Worm (Caenorhabditis elegans) whole organism, young adult: Measurements from ENCODE around the gene str-262.

Experiments used
- B0035.1 ChIP-seq: sonication (generic microtip); optimal IDR thresholded peaks from 2 replicates; lab custom pipeline; 2016; ENCODE audit warnings: missing genetic modification characterization, mild to moderate bottlenecking, missing compliant biosample characterization, missing genotype, missing genetic modification reagents
- C06A6.2 ChIP-seq: fragments of 200-800 bp; sonication (Bioruptor generic); conservative IDR thresholded peaks from 2 replicates; pipeline ENCODE4 v1.3.6; 2022; ENCODE audit warnings: missing genetic modification characterization, missing compliant biosample characterization
- D2030.7 ChIP-seq: fragments of 200-800 bp; sonication (Bioruptor generic); IDR thresholded peaks from 2 replicates; pipeline ENCODE4 v1.3.6; 2022; ENCODE audit warnings: missing genetic modification reagents, missing genetic modification characterization, missing compliant biosample characterization
- F10E7.11 ChIP-seq: sonication (generic microtip); optimal IDR thresholded peaks from 2 replicates; lab custom pipeline; 2017; ENCODE audit warnings: mild to moderate bottlenecking, missing genetic modification characterization, moderate library complexity, missing compliant biosample characterization
- T07F8.4 ChIP-seq: sonication (generic microtip); optimal IDR thresholded peaks from 2 replicates; lab custom pipeline; 2016; ENCODE audit warnings: mild to moderate bottlenecking, missing genetic modification characterization, moderate library complexity, missing compliant biosample characterization
- Y53F4B.3 ChIP-seq: fragments of 200-800 bp; sonication (Bioruptor generic); IDR thresholded peaks from 2 replicates; pipeline ENCODE4 v1.3.6; 2022; ENCODE audit warnings: missing genetic modification reagents, missing genetic modification characterization, missing compliant biosample characterization
- Y67H2A.10 ChIP-seq: fragments of 200-800 bp; sonication (Bioruptor generic); conservative IDR thresholded peaks from 2 replicates; pipeline ENCODE4 v1.3.6; 2022; ENCODE audit warnings: missing genetic modification reagents, missing genetic modification characterization, missing compliant biosample characterization
- Y95B8A.8 ChIP-seq: fragments of 200-800 bp; sonication (Bioruptor generic); IDR thresholded peaks from 2 replicates; pipeline ENCODE4 v1.3.6; 2022; ENCODE audit warnings: missing genetic modification reagents, missing genetic modification characterization, missing compliant biosample characterization
- ZK185.1 ChIP-seq: sonication (generic microtip); optimal IDR thresholded peaks from 2 replicates; lab custom pipeline; 2016; ENCODE audit warnings: mild to moderate bottlenecking, missing genetic modification characterization, missing compliant biosample characterization; ENCODE audit not compliant: poor library complexity, severe bottlenecking
- aptf-2 ChIP-seq: fragments of 200-800 bp; sonication (Bioruptor generic); conservative IDR thresholded peaks from 2 replicates; pipeline ENCODE4 v1.3.6; 2022; ENCODE audit warnings: missing genetic modification reagents, missing genetic modification characterization, missing compliant biosample characterization
- aptf-3 ChIP-seq: fragments of 200-800 bp; sonication (Bioruptor generic); IDR thresholded peaks from 2 replicates; pipeline ENCODE4 v1.3.6; 2022; ENCODE audit warnings: missing genetic modification characterization, missing compliant biosample characterization
- attf-6 ChIP-seq: fragments of 200-800 bp; sonication (Bioruptor generic); IDR thresholded peaks from 2 replicates; pipeline ENCODE4 v1.3.6; 2022; ENCODE audit warnings: missing genetic modification reagents, missing genetic modification characterization, missing compliant biosample characterization
- cebp-1 ChIP-seq, 2 experiments: fragments of 200-800 bp in 1 of 2; sonication (Bioruptor generic) in 1 of 2; sonication (generic microtip) in 1 of 2; IDR thresholded peaks in 1 of 2; optimal IDR thresholded peaks in 1 of 2; 2 replicates each; pipeline versions ENCODE4 v1.3.6 to Lab custom; 2017 to 2022; ENCODE audit warnings: missing compliant biosample characterization in 2 of 2, missing genetic modification characterization in 2 of 2, mild to moderate bottlenecking in 1 of 2, missing genetic modification reagents in 1 of 2, moderate library complexity in 1 of 2
- ceh-79 ChIP-seq: sonication (generic microtip); optimal IDR thresholded peaks from 2 replicates; lab custom pipeline; 2017; ENCODE audit warnings: mild to moderate bottlenecking, missing genetic modification characterization, missing compliant biosample characterization
- die-1 ChIP-seq: sonication (generic microtip); optimal IDR thresholded peaks from 2 replicates; lab custom pipeline; 2016; ENCODE audit warnings: missing genotype, mild to moderate bottlenecking, missing genetic modification characterization, missing compliant biosample characterization
- dox-1 ChIP-seq: fragments of 200-800 bp; sonication (Bioruptor generic); IDR thresholded peaks from 2 replicates; pipeline ENCODE4 v1.3.6; 2022; ENCODE audit warnings: missing genetic modification reagents, missing genetic modification characterization, missing compliant biosample characterization
- dpl-1 ChIP-seq: fragments of 150-350 bp; optimal IDR thresholded peaks from 2 replicates; lab custom pipeline; 2014; ENCODE audit warnings: missing biosample characterization, missing genetic modification reagents, missing genetic modification characterization
- efl-1 ChIP-seq: fragments of 150-350 bp; optimal IDR thresholded peaks from 2 replicates; lab custom pipeline; 2014; ENCODE audit warnings: missing biosample characterization, missing genetic modification reagents, missing genetic modification characterization
- egl-18 ChIP-seq: fragments of 200-800 bp; sonication (Bioruptor generic); IDR thresholded peaks from 2 replicates; pipeline ENCODE4 v1.3.6; 2022; ENCODE audit warnings: missing genetic modification reagents, missing genetic modification characterization, missing compliant biosample characterization
- gei-17 ChIP-seq: fragments of 200-800 bp; sonication (Bioruptor generic); optimal IDR thresholded peaks from 2 replicates; lab custom pipeline; 2018; ENCODE audit warnings: mild to moderate bottlenecking, missing genetic modification characterization, missing compliant biosample characterization
- hlh-12 ChIP-seq: sonication (generic microtip); optimal IDR thresholded peaks from 2 replicates; lab custom pipeline; 2016; ENCODE audit warnings: missing genetic modification characterization, missing compliant biosample characterization
- hmg-1.2 ChIP-seq: fragments of 200-800 bp; sonication (Bioruptor generic); IDR thresholded peaks from 2 replicates; pipeline ENCODE4 v1.3.6; 2022; ENCODE audit warnings: missing genetic modification reagents, missing genetic modification characterization, missing compliant biosample characterization
- hmg-20 ChIP-seq: fragments of 200-800 bp; sonication (Bioruptor generic); IDR thresholded peaks from 2 replicates; pipeline ENCODE4 v1.3.6; 2022; ENCODE audit warnings: missing genetic modification reagents, missing genetic modification characterization, missing compliant biosample characterization
- lag-1 ChIP-seq: fragments of 200-800 bp; sonication (Bioruptor generic); IDR thresholded peaks from 2 replicates; pipeline ENCODE4 v1.3.6; 2022; ENCODE audit warnings: missing genetic modification reagents, missing genetic modification characterization, missing compliant biosample characterization
- let-526 ChIP-seq: fragments of 200-800 bp; sonication (Bioruptor generic); IDR thresholded peaks from 2 replicates; pipeline ENCODE4 v1.3.6; 2022; ENCODE audit warnings: missing genetic modification reagents, missing genetic modification characterization, missing compliant biosample characterization
- mcd-1 ChIP-seq: fragments of 200-800 bp; sonication (Bioruptor generic); IDR thresholded peaks from 2 replicates; pipeline ENCODE4 v1.3.6; 2022; ENCODE audit warnings: missing genetic modification reagents, missing genetic modification characterization, missing compliant biosample characterization
- nhr-90 ChIP-seq: sonication (generic microtip); optimal IDR thresholded peaks from 2 replicates; lab custom pipeline; 2016; ENCODE audit warnings: missing genotype, mild to moderate bottlenecking, missing genetic modification characterization, missing compliant biosample characterization
- sea-2 ChIP-seq: fragments of 200-800 bp; sonication (Bioruptor generic); IDR thresholded peaks from 2 replicates; pipeline ENCODE4 v1.3.6; 2022; ENCODE audit warnings: missing genetic modification characterization, missing compliant biosample characterization
- snpc-1.1 ChIP-seq: sonication (generic microtip); optimal IDR thresholded peaks from 2 replicates; lab custom pipeline; 2017; ENCODE audit warnings: missing genetic modification characterization, mild to moderate bottlenecking, missing compliant biosample characterization, antibody characterized with exemption, moderate library complexity, missing genotype, missing genetic modification reagents; ENCODE audit not compliant: insufficient read depth
- snpc-3.4 ChIP-seq: sonication (generic microtip); optimal IDR thresholded peaks from 2 replicates; lab custom pipeline; 2017; ENCODE audit warnings: missing genetic modification characterization, mild to moderate bottlenecking, missing compliant biosample characterization, antibody characterized with exemption, moderate library complexity, missing genotype, missing genetic modification reagents
- sptf-2 ChIP-seq: fragments of 200-800 bp; sonication (Bioruptor generic); optimal IDR thresholded peaks from 2 replicates; lab custom pipeline; 2018; ENCODE audit warnings: mild to moderate bottlenecking, missing genetic modification characterization, missing compliant biosample characterization
- zfh-2 ChIP-seq: fragments of 200-800 bp; sonication (Bioruptor generic); conservative IDR thresholded peaks from 2 replicates; pipeline ENCODE4 v1.3.6; 2022; ENCODE audit warnings: missing genetic modification reagents, missing genetic modification characterization, missing compliant biosample characterization
- ztf-18 ChIP-seq: sonication (generic microtip); optimal IDR thresholded peaks from 2 replicates; lab custom pipeline; 2016; ENCODE audit warnings: missing genotype, mild to moderate bottlenecking, missing genetic modification characterization, missing compliant biosample characterization
- ztf-25 ChIP-seq: fragments of 200-800 bp; sonication (Bioruptor generic); IDR thresholded peaks from 2 replicates; pipeline ENCODE4 v1.3.6; 2022; ENCODE audit warnings: missing genetic modification reagents, missing genetic modification characterization, missing compliant biosample characterization
- ztf-3 ChIP-seq: fragments of 200-800 bp; sonication (Bioruptor generic); optimal IDR thresholded peaks from 2 replicates; lab custom pipeline; 2018; ENCODE audit warnings: mild to moderate bottlenecking, missing genetic modification characterization, missing compliant biosample characterization
- ztf-6 ChIP-seq: fragments of 200-800 bp; sonication (Bioruptor generic); IDR thresholded peaks from 2 replicates; pipeline ENCODE4 v1.3.6; 2022; ENCODE audit warnings: missing genetic modification reagents, missing genetic modification characterization, missing compliant biosample characterization

Gene str-262

ce11 chrV:722889-723288, 29.7 kb downstream of the str-262 start:
- TF ChIP-seq aptf-2, result no peak
- no peak for TF ChIP-seq ztf-3 (GFP tag; lab: Kevin White, UChicago)
- no peak for TF ChIP-seq nhr-90 (tag; lab: Kevin White, UChicago)

- TF ChIP-seq gei-17 (GFP tag; lab: Kevin White, UChicago) (no peak), Y53F4B.3 (no peak), dox-1 (GFP tag; lab: Robert Waterston, UW) (no peak), B0035.1 (no peak), snpc-3.4 (tag; lab: Kevin White, UChicago) (no peak), D2030.7 (GFP tag; lab: Robert Waterston, UW) (no peak), zfh-2 (no peak), efl-1 (GFP tag; lab: Kevin White, UChicago) (no peak), egl-18 (GFP tag; lab: Robert Waterston, UW) (no peak)
These were observed 32.8 kb downstream of the str-262 start, which contains the start of gene srbc-40 for ce11 chrV:719731-720130. TSS of gene srbc-40 (minus strand) at chrV:719831.

ce11 chrV:712882-713281, 39.7 kb downstream of the str-262 start, which contains the start of gene cyp-33C11:
TSS of gene cyp-33C11 (minus strand) at chrV:712982.
- TF ChIP-seq Y67H2A.10 (GFP tag; lab: Robert Waterston, UW), result no peak
- no peak for TF ChIP-seq sptf-2
- no peak for TF ChIP-seq ZK185.1
- TF ChIP-seq ztf-6 (GFP tag; lab: Robert Waterston, UW), result no peak
- TF ChIP-seq aptf-3 (GFP tag; lab: Robert Waterston, UW), result no peak
- no peak for TF ChIP-seq mcd-1
- no peak for TF ChIP-seq C06A6.2
- TF ChIP-seq ztf-25 (GFP tag; lab: Robert Waterston, UW), result no peak
- TF ChIP-seq Y95B8A.8 (GFP tag; lab: Robert Waterston, UW), result no peak
- TF ChIP-seq hlh-12 (tag; lab: Kevin White, UChicago), result no peak
- no peak for TF ChIP-seq hmg-1.2 (GFP tag; lab: Robert Waterston, UW)
- TF ChIP-seq attf-6 (GFP tag; lab: Robert Waterston, UW), result no peak
- TF ChIP-seq ztf-18, result no peak
- TF ChIP-seq aptf-2, result no peak
- no peak for TF ChIP-seq snpc-1.1 (tag; lab: Kevin White, UChicago)
- TF ChIP-seq lag-1, result no peak
- TF ChIP-seq dox-1 (GFP tag; lab: Robert Waterston, UW), result no peak
- TF ChIP-seq let-526 (GFP tag; lab: Robert Waterston, UW), result no peak

- no peak for TF ChIP-seq hmg-20 (GFP tag; lab: Robert Waterston, UW)
- no peak for TF ChIP-seq F10E7.11 (tag; lab: Kevin White, UChicago)
These were observed 43.8 kb downstream of the str-262 start, which contains the start of gene srbc-39 for ce11 chrV:708808-709207. TSS of gene srbc-39 (plus strand) at chrV:709108.

- TF ChIP-seq dox-1 (GFP tag; lab: Robert Waterston, UW), result no peak
- no peak for TF ChIP-seq zfh-2
- TF ChIP-seq T07F8.4 (tag; lab: Kevin White, UChicago), result no peak
- no peak for TF ChIP-seq lag-1
- no peak for TF ChIP-seq dpl-1
- TF ChIP-seq ZK185.1, result no peak
- no peak for TF ChIP-seq nhr-90 (tag; lab: Kevin White, UChicago)
- TF ChIP-seq die-1 (tag; lab: Kevin White, UChicago), result no peak
- TF ChIP-seq cebp-1 (GFP tag; IDR thresholded peaks at IDR 0.05; lab: Robert Waterston, UW), result no peak
- no peak for TF ChIP-seq cebp-1 (tag; optimal IDR thresholded peaks at IDR 0.05; lab: Kevin White, UChicago)
- no peak for TF ChIP-seq sea-2 (GFP tag; lab: Robert Waterston, UW)
- TF ChIP-seq ceh-79 (tag; lab: Kevin White, UChicago), result no peak
- TF ChIP-seq gei-17 (GFP tag; lab: Kevin White, UChicago), result no peak
- TF ChIP-seq, all 124 proteins: peak for 0
These were observed 45.7 kb downstream of the str-262 start, which contains the start of gene srbc-38 for ce11 chrV:706918-707317. TSS of gene srbc-38 (plus strand) at chrV:707218.
